Worm (Caenorhabditis elegans): ENCODE results near the gene F27C8.2.

ce11 chrIV:9614695-9615094, 18.5 kb downstream of the F27C8.2 start, which contains the start of gene elt-1:
- TF ChIP-seq dao-5 (tag; optimal IDR thresholded peaks at IDR 0.05) = no peak
- no peak for TF ChIP-seq him-1 (tag; optimal IDR thresholded peaks at IDR 0.05)
